Fruit fly (Drosophila melanogaster) whole organism, embryonic: ENCODE measurements around the gene mAChR-B.

ENCODE experiments used
- Asciz ChIP-seq: fragments of 200-800 bp; sonication (Bioruptor generic); optimal IDR thresholded peaks from 2 replicates; lab custom pipeline; 2017; ENCODE audit warnings: missing biosample characterization, mild to moderate bottlenecking, missing genetic modification characterization, missing genetic modification reagents
- BEAF-32 ChIP-seq: fragments of 200-800 bp; sonication (Bioruptor generic); optimal IDR thresholded peaks from 3 replicates; lab custom pipeline; 2017; ENCODE audit warnings: missing biosample characterization, missing genetic modification characterization, mild to moderate bottlenecking, moderate library complexity, missing genetic modification reagents
- BtbVII ChIP-seq: fragments of 200-800 bp; sonication (Bioruptor generic); optimal IDR thresholded peaks from 3 replicates; lab custom pipeline; 2017; ENCODE audit warnings: missing biosample characterization, mild to moderate bottlenecking, missing genetic modification characterization
- CG10431 ChIP-seq: fragments of 200-800 bp; sonication (Bioruptor generic); optimal IDR thresholded peaks from 3 replicates; lab custom pipeline; 2018; ENCODE audit warnings: missing biosample characterization, mild to moderate bottlenecking, missing genetic modification characterization
- CG10979 ChIP-seq: fragments of 200-800 bp; sonication (Bioruptor generic); optimal IDR thresholded peaks from 2 replicates; lab custom pipeline; 2018; ENCODE audit warnings: missing biosample characterization, mild to moderate bottlenecking, missing genetic modification characterization, moderate library complexity
- CG11504 ChIP-seq: fragments of 200-800 bp; sonication (Bioruptor generic); optimal IDR thresholded peaks from 3 replicates; lab custom pipeline; 2019; ENCODE audit warnings: missing biosample characterization, mild to moderate bottlenecking, missing genetic modification characterization, moderate library complexity
- CG11560 ChIP-seq: fragments of 200-800 bp; sonication (Bioruptor generic); IDR thresholded peaks from 3 replicates; pipeline ENCODE4 v1.3.6; 2022; ENCODE audit warnings: missing biosample characterization, missing genetic modification characterization
- CG11696 ChIP-seq: fragments of 200-800 bp; sonication (Bioruptor generic); IDR thresholded peaks from 2 replicates; pipeline ENCODE4 v1.3.6; 2022; ENCODE audit warnings: missing biosample characterization, missing genetic modification characterization
- CG12391 ChIP-seq: fragments of 200-800 bp; sonication (Bioruptor generic); optimal IDR thresholded peaks from 3 replicates; lab custom pipeline; 2018; ENCODE audit warnings: missing biosample characterization, mild to moderate bottlenecking, missing genetic modification characterization, moderate library complexity
- CG15073 ChIP-seq: fragments of 200-800 bp; sonication (Bioruptor generic); optimal IDR thresholded peaks from 2 replicates; lab custom pipeline; 2016; ENCODE audit warnings: missing biosample characterization, missing genetic modification characterization
- CG16863 ChIP-seq: fragments of 200-800 bp; sonication (Bioruptor generic); optimal IDR thresholded peaks from 3 replicates; lab custom pipeline; 2016; ENCODE audit warnings: missing biosample characterization, missing genetic modification characterization
- CG17328 ChIP-seq: fragments of 200-800 bp; sonication (Bioruptor generic); IDR thresholded peaks from 2 replicates; pipeline ENCODE4 v1.3.6; 2022; ENCODE audit warnings: missing biosample characterization, missing genetic modification characterization
- CG31388 ChIP-seq: fragments of 200-800 bp; sonication (Bioruptor generic); optimal IDR thresholded peaks from 2 replicates; lab custom pipeline; 2016; ENCODE audit warnings: missing biosample characterization, missing genetic modification characterization
- CG33213 ChIP-seq: fragments of 200-800 bp; sonication (Bioruptor generic); optimal IDR thresholded peaks from 3 replicates; lab custom pipeline; 2016; ENCODE audit warnings: missing biosample characterization, missing genetic modification characterization
- CG3995 ChIP-seq: fragments of 200-800 bp; sonication (Bioruptor generic); optimal IDR thresholded peaks from 3 replicates; lab custom pipeline; 2016; ENCODE audit warnings: missing biosample characterization, missing genetic modification characterization
- CG7271 ChIP-seq: fragments of 200-800 bp; sonication (Bioruptor generic); optimal IDR thresholded peaks from 2 replicates; lab custom pipeline; 2018; ENCODE audit warnings: missing biosample characterization, mild to moderate bottlenecking, missing genetic modification characterization, moderate library complexity
- CG7839 ChIP-seq: fragments of 200-800 bp; sonication (Bioruptor generic); optimal IDR thresholded peaks from 3 replicates; lab custom pipeline; 2018; ENCODE audit warnings: missing biosample characterization, mild to moderate bottlenecking, missing genetic modification characterization, moderate library complexity
- CG8089 ChIP-seq: fragments of 200-800 bp; sonication (Bioruptor generic); optimal IDR thresholded peaks from 3 replicates; lab custom pipeline; 2016; ENCODE audit warnings: missing biosample characterization, missing genetic modification characterization
- CG8388 ChIP-seq: fragments of 200-800 bp; sonication (Bioruptor generic); optimal IDR thresholded peaks from 2 replicates; lab custom pipeline; 2019; ENCODE audit warnings: missing biosample characterization, mild to moderate bottlenecking, missing genetic modification characterization, moderate library complexity
- CG8478 ChIP-seq: fragments of >200 bp; optimal IDR thresholded peaks from 2 replicates; lab custom pipeline; 2018
- CHES-1-like ChIP-seq: fragments of 200-800 bp; sonication (Bioruptor generic); optimal IDR thresholded peaks from 2 replicates; lab custom pipeline; 2016; ENCODE audit warnings: missing biosample characterization, missing genetic modification characterization
- Dek ChIP-seq: fragments of 200-800 bp; sonication (Bioruptor generic); optimal IDR thresholded peaks from 3 replicates; lab custom pipeline; 2019; ENCODE audit warnings: missing biosample characterization, mild to moderate bottlenecking, missing genetic modification characterization, moderate library complexity
- Elba2 ChIP-seq: fragments of 200-800 bp; sonication (Bioruptor generic); optimal IDR thresholded peaks from 3 replicates; lab custom pipeline; 2016; ENCODE audit warnings: missing biosample characterization, missing genetic modification characterization
- H2.0 ChIP-seq: fragments of 200-800 bp; sonication (Bioruptor generic); IDR thresholded peaks from 2 replicates; pipeline ENCODE4 v1.3.6; 2022; ENCODE audit warnings: missing biosample characterization, missing genetic modification characterization
- HLH4C ChIP-seq: fragments of 200-800 bp; sonication (Bioruptor generic); IDR thresholded peaks from 3 replicates; pipeline ENCODE4 v1.3.6; 2022; ENCODE audit warnings: missing biosample characterization, missing genetic modification characterization; ENCODE audit not compliant: partially characterized antibody
- HmgZ ChIP-seq: fragments of 200-800 bp; sonication (Bioruptor generic); optimal IDR thresholded peaks from 2 replicates; lab custom pipeline; 2018; ENCODE audit warnings: missing biosample characterization, mild to moderate bottlenecking, missing genetic modification characterization
- Lim3 ChIP-seq: fragments of 200-800 bp; sonication (Bioruptor generic); IDR thresholded peaks from 2 replicates; pipeline ENCODE4 v1.3.6; 2022; ENCODE audit warnings: missing biosample characterization, missing genetic modification characterization
- NC2α ChIP-seq: fragments of 200-800 bp; sonication (Bioruptor generic); optimal IDR thresholded peaks from 2 replicates; lab custom pipeline; 2016; ENCODE audit warnings: missing biosample characterization, missing genetic modification characterization
- Nf-YA ChIP-seq: fragments of 200-800 bp; sonication (Bioruptor generic); IDR thresholded peaks from 2 replicates; pipeline ENCODE4 v1.3.6; 2022; ENCODE audit warnings: missing biosample characterization, missing genetic modification characterization
- Rfx ChIP-seq: fragments of 200-800 bp; sonication (Bioruptor generic); IDR thresholded peaks from 2 replicates; pipeline ENCODE4 v1.3.6; 2022; ENCODE audit warnings: missing biosample characterization, missing genetic modification characterization
- ato ChIP-seq: fragments of 200-800 bp; sonication (Bioruptor generic); IDR thresholded peaks from 2 replicates; pipeline ENCODE4 v1.3.6; 2022; ENCODE audit warnings: missing biosample characterization, missing genetic modification characterization; ENCODE audit not compliant: partially characterized antibody
- bigmax ChIP-seq: fragments of 200-800 bp; sonication (Bioruptor generic); optimal IDR thresholded peaks from 2 replicates; lab custom pipeline; 2018; ENCODE audit warnings: missing biosample characterization, mild to moderate bottlenecking, missing genetic modification characterization
- btn ChIP-seq: fragments of 200-800 bp; sonication (Bioruptor generic); optimal IDR thresholded peaks from 2 replicates; lab custom pipeline; 2016; ENCODE audit warnings: missing biosample characterization, missing genetic modification characterization
- croc ChIP-seq: fragments of 200-800 bp; sonication (Bioruptor generic); conservative IDR thresholded peaks from 3 replicates; pipeline ENCODE4 v1.3.6; 2022; ENCODE audit warnings: missing biosample characterization, missing genetic modification characterization
- crol ChIP-seq: fragments of 200-800 bp; sonication (Bioruptor generic); IDR thresholded peaks from 2 replicates; pipeline ENCODE4 v1.3.6; 2022; ENCODE audit warnings: missing biosample characterization, missing genetic modification characterization
- danr ChIP-seq: fragments of 200-800 bp; sonication (Bioruptor generic); IDR thresholded peaks from 2 replicates; pipeline ENCODE4 v1.3.6; 2022; ENCODE audit warnings: missing biosample characterization, missing genetic modification characterization
- dm ChIP-seq: fragments of 200-800 bp; sonication (Bioruptor generic); optimal IDR thresholded peaks from 3 replicates; lab custom pipeline; 2016; ENCODE audit warnings: missing biosample characterization, missing genetic modification characterization
- emc ChIP-seq: fragments of 200-800 bp; sonication (Bioruptor generic); optimal IDR thresholded peaks from 2 replicates; lab custom pipeline; 2016; ENCODE audit warnings: missing biosample characterization, missing genetic modification characterization
- eyg ChIP-seq: fragments of 200-800 bp; sonication (Bioruptor generic); optimal IDR thresholded peaks from 3 replicates; lab custom pipeline; 2016; ENCODE audit warnings: missing biosample characterization, missing genetic modification characterization
- grn ChIP-seq: fragments of 200-800 bp; sonication (Bioruptor generic); optimal IDR thresholded peaks from 3 replicates; lab custom pipeline; 2017; ENCODE audit warnings: missing biosample characterization, missing genetic modification characterization
- jumu ChIP-seq: fragments of 200-800 bp; sonication (Bioruptor generic); optimal IDR thresholded peaks from 3 replicates; lab custom pipeline; 2016; ENCODE audit warnings: missing biosample characterization, missing genetic modification characterization
- mld ChIP-seq: fragments of 200-800 bp; sonication (Bioruptor generic); IDR thresholded peaks from 3 replicates; pipeline ENCODE4 v1.3.6; 2022; ENCODE audit warnings: missing biosample characterization, missing genetic modification characterization; ENCODE audit not compliant: partially characterized antibody
- nerfin-1 ChIP-seq: fragments of 200-800 bp; sonication (Bioruptor generic); optimal IDR thresholded peaks from 3 replicates; lab custom pipeline; 2019; ENCODE audit warnings: missing biosample characterization, mild to moderate bottlenecking, missing genetic modification characterization, moderate library complexity
- pros ChIP-seq: fragments of 200-800 bp; sonication (Bioruptor generic); optimal IDR thresholded peaks from 3 replicates; lab custom pipeline; 2019; ENCODE audit warnings: missing biosample characterization, mild to moderate bottlenecking, missing genetic modification characterization, moderate library complexity
- sima ChIP-seq: fragments of 200-800 bp; sonication (Bioruptor generic); optimal IDR thresholded peaks from 2 replicates; lab custom pipeline; 2016; ENCODE audit warnings: missing biosample characterization, missing genetic modification characterization
- ssp ChIP-seq: fragments of 200-800 bp; sonication (Bioruptor generic); IDR thresholded peaks from 2 replicates; pipeline ENCODE4 v1.3.6; 2022; ENCODE audit warnings: missing biosample characterization, missing genetic modification characterization
- stwl ChIP-seq: fragments of 200-800 bp; sonication (Bioruptor generic); optimal IDR thresholded peaks from 3 replicates; lab custom pipeline; 2018; ENCODE audit warnings: missing biosample characterization, mild to moderate bottlenecking, missing genetic modification characterization, moderate library complexity
- tna ChIP-seq: fragments of 200-800 bp; sonication (Bioruptor generic); IDR thresholded peaks from 2 replicates; pipeline ENCODE4 v1.3.6; 2022; ENCODE audit warnings: missing biosample characterization, missing genetic modification characterization; ENCODE audit not compliant: partially characterized antibody
- unpg ChIP-seq: fragments of 200-800 bp; sonication (Bioruptor generic); optimal IDR thresholded peaks from 3 replicates; lab custom pipeline; 2018; ENCODE audit warnings: missing biosample characterization, mild to moderate bottlenecking, missing genetic modification characterization, moderate library complexity

mAChR-B gene

DNA sequence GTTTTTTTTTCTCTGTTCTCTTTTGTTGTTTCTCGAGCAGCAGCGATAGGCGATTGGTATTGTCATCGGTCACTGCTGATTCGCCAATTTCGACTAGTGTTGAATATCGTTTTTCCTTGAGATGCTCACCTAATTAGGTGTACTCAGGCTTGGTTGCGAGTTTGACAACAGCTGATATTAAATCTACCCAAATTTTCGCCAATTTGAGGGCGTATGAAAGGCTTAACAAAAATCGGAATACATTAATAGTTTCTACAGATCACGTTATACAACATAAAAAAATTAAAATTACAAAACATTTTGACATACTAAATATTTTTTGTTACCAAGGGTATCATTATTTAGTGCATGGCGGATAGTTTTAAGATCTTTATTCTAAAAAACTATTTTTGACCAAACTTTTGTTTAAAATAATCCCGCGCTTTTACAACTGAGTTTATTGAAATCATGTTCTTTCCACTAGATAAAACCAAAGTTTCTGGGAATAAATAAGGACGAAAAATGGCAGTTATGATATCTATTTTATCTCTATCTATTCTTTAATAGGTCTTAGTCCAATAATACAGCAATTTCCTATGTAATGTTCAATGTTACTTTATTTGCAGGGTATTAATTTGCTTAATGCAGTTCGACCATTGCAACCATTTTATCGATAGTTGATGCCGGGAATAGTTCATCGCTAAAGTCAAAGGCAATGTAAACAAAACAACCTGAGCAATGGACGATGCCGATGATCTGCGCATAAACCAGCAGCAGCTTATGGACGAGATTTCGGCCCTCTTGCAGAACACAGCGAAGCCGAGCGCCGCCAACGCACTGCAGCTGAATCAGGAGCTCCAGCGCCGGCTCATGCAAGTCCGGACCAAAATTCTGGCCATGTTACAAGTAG, 45.7 kb upstream of the mAChR-B start, which contains the start of the genes CG10435 and Pbp95 (continued):
- TF ChIP-seq Elba2 (peak; percentile 78), CG8089 (GFP tag; lab: Kevin White, UChicago) (no peak), grn (GFP tag; lab: Kevin White, UChicago) (no peak), crol (GFP tag; lab: Robert Waterston, UW) (no peak), CG16863 (GFP tag; lab: Kevin White, UChicago) (peak; percentile 36), croc (no peak), danr (no peak; the same call in 1 of the 2 replicates), CG7271 (tag; lab: Kevin White, UChicago) (no peak), emc (GFP tag; lab: Kevin White, UChicago) (no peak), btn (GFP tag; lab: Kevin White, UChicago) (no peak), NC2α (GFP tag; lab: Kevin White, UChicago) (no peak), unpg (GFP tag; lab: Kevin White, UChicago) (no peak), sima (GFP tag; lab: Kevin White, UChicago) (no peak), CG11504 (tag; lab: Kevin White, UChicago) (no peak), eyg (GFP tag; lab: Kevin White, UChicago) (no peak), stwl (peak; percentile 13), Dek (no peak), jumu (GFP tag; lab: Kevin White, UChicago) (no peak), Asciz (no peak), CG17328 (GFP tag; lab: Robert Waterston, UW) (peak; percentile 50; the same call in 1 of the 2 replicates), HmgZ (peak; percentile 54), CG10979 (peak; percentile 18), Nf-YA (GFP tag; lab: Robert Waterston, UW) (peak; percentile 47; the same call in 1 of the 2 replicates), bigmax (no peak), CG33213 (peak; percentile 31), CG8388 (GFP tag; lab: Kevin White, UChicago) (no peak), pros (GFP tag; lab: Kevin White, UChicago) (no peak), CG11560 (tag; lab: Robert Waterston, UW) (no peak), dm (peak; percentile 28), CHES-1-like (GFP tag; lab: Kevin White, UChicago) (peak; percentile 60), CG15073 (GFP tag; lab: Kevin White, UChicago) (no peak), HLH4C (GFP tag; lab: Robert Waterston, UW) (peak; percentile 59), BtbVII (GFP tag; lab: Kevin White, UChicago) (no peak), mld (GFP tag; lab: Robert Waterston, UW) (0 out of 3 replicates have a peak, but pooled peaks have one; percentile 51), CG12391 (peak; percentile 68), tna (GFP tag; lab: Robert Waterston, UW) (peak; percentile 54), CG10431 (GFP tag; lab: Kevin White, UChicago) (no peak), Rfx (GFP tag; lab: Robert Waterston, UW) (peak; percentile 81), ato (GFP tag; lab: Robert Waterston, UW) (peak; percentile 53; the same call in 1 of the 2 replicates), ssp (GFP tag; lab: Robert Waterston, UW) (no peak), CG3995 (GFP tag; lab: Kevin White, UChicago) (peak; percentile 57), H2.0 (peak; percentile 58; the same call in 1 of the 2 replicates), CG8478 (lab: Kevin White, UChicago) (no peak), nerfin-1 (tag; lab: Kevin White, UChicago) (no peak), CG11696 (no peak), BEAF-32 (peak; percentile 74), Lim3 (GFP tag; lab: Robert Waterston, UW) (no peak), CG31388 (GFP tag; lab: Kevin White, UChicago) (no peak), CG7839 (tag; lab: Kevin White, UChicago) (no peak)
